Worm (Caenorhabditis elegans) whole organism, young adult: ENCODE data around the gene F21A3.11.

ENCODE experiments used
- F23B12.7 ChIP-seq: sonication (generic microtip); optimal IDR thresholded peaks from 2 replicates; lab custom pipeline; 2017; ENCODE audit warnings: missing genetic modification characterization, mild to moderate bottlenecking, missing compliant biosample characterization, antibody characterized with exemption, moderate library complexity; ENCODE audit not compliant: insufficient read depth
- K12H6.12 ChIP-seq: fragments of 200-800 bp; sonication (Bioruptor generic); optimal IDR thresholded peaks from 2 replicates; lab custom pipeline; 2018; ENCODE audit warnings: mild to moderate bottlenecking, missing genetic modification characterization, missing compliant biosample characterization
- aptf-2 ChIP-seq: fragments of 200-800 bp; sonication (Bioruptor generic); conservative IDR thresholded peaks from 2 replicates; pipeline ENCODE4 v1.3.6; 2022; ENCODE audit warnings: missing genetic modification reagents, missing genetic modification characterization, missing compliant biosample characterization
- dpl-1 ChIP-seq: fragments of 150-350 bp; optimal IDR thresholded peaks from 2 replicates; lab custom pipeline; 2014; ENCODE audit warnings: missing biosample characterization, missing genetic modification reagents, missing genetic modification characterization
- fkh-3 ChIP-seq: sonication (generic microtip); optimal IDR thresholded peaks from 2 replicates; lab custom pipeline; 2016; ENCODE audit warnings: mild to moderate bottlenecking, missing genetic modification characterization, missing compliant biosample characterization
- let-607 ChIP-seq, 2 experiments: fragments of 200-800 bp in 1 of 2; sonication (Bioruptor generic) in 1 of 2; sonication (generic microtip) in 1 of 2; optimal IDR thresholded peaks; 2 replicates each; lab custom pipeline; 2016 to 2018; ENCODE audit warnings: mild to moderate bottlenecking in 2 of 2, missing compliant biosample characterization in 2 of 2, missing genetic modification characterization in 2 of 2, moderate library complexity in 2 of 2, missing genotype in 1 of 2
- lin-26 ChIP-seq: fragments of 200-800 bp; sonication (Bioruptor generic); IDR thresholded peaks from 2 replicates; pipeline ENCODE4 v1.3.6; 2022; ENCODE audit warnings: missing genetic modification reagents, missing genetic modification characterization, missing compliant biosample characterization
- lin-35 ChIP-seq, 3 experiments: fragments of 150-350 bp in 2 of 3; sonication (generic microtip) in 1 of 3; optimal IDR thresholded peaks; 2 replicates each; lab custom pipeline; 2014 to 2018; ENCODE audit warnings: missing biosample characterization in 3 of 3, missing genetic modification characterization in 3 of 3, missing genetic modification reagents in 3 of 3
- nhr-120 ChIP-seq: fragments of 200-800 bp; sonication (Bioruptor generic); IDR thresholded peaks from 2 replicates; pipeline ENCODE4 v1.3.6; 2022; ENCODE audit warnings: missing genetic modification characterization, missing compliant biosample characterization
- pha-4 ChIP-seq: fragments of 150-350 bp; sonication (generic microtip); optimal IDR thresholded peaks from 2 replicates; lab custom pipeline; 2014; ENCODE audit warnings: missing biosample characterization, missing genetic modification reagents, missing genetic modification characterization
- snpc-1.1 ChIP-seq: sonication (generic microtip); optimal IDR thresholded peaks from 2 replicates; lab custom pipeline; 2017; ENCODE audit warnings: missing genetic modification characterization, mild to moderate bottlenecking, missing compliant biosample characterization, antibody characterized with exemption, moderate library complexity, missing genotype, missing genetic modification reagents; ENCODE audit not compliant: insufficient read depth
- ztf-28 ChIP-seq: fragments of 200-800 bp; sonication (Bioruptor generic); IDR thresholded peaks from 2 replicates; pipeline ENCODE4 v1.3.6; 2022; ENCODE audit warnings: missing genetic modification reagents, missing genetic modification characterization, missing compliant biosample characterization

DNA sequence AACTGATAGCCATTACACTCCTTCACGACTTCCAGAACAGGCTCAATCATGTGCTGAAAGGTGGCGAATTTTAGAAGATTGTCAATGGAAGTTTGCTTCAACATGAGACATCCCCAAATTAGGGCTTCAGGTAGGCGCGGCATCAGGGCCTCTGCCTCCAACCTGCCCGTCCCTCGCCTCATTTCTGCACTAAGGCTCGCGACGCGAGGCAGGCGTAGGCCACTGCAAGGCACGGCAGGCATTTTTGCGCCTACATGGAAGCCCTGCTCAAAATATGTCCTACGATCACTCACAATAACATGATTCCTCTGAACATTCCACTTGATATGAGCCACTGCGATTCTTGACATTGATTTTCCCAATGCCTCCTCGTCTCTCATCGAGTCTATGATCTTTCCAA is 10.2 kb upstream of the F21A3.11 start:
- TF ChIP-seq lin-26, result no peak
- no peak for TF ChIP-seq fkh-3 (tag; lab: Kevin White, UChicago)
- no peak for TF ChIP-seq K12H6.12 (tag; lab: Kevin White, UChicago)
- TF ChIP-seq F23B12.7 (tag; lab: Kevin White, UChicago), result no peak
- no peak for TF ChIP-seq aptf-2 (GFP tag; lab: Robert Waterston, UW)
- TF ChIP-seq pha-4, result no peak
- no peak for TF ChIP-seq nhr-120 (GFP tag; lab: Robert Waterston, UW)
- TF ChIP-seq lin-35 (GFP tag; optimal IDR thresholded peaks at IDR 0.05; lab: Kevin White, UChicago), result no peak
- TF ChIP-seq snpc-1.1, result no peak
- no peak for TF ChIP-seq ztf-28 (GFP tag; lab: Robert Waterston, UW)
- no peak for TF ChIP-seq let-607 (tag; optimal IDR thresholded peaks at IDR 0.05; lab: Kevin White, UChicago)
- no peak for TF ChIP-seq dpl-1 (GFP tag; lab: Kevin White, UChicago)
